Worm (Caenorhabditis elegans) whole organism, L3 larva: Measurements from ENCODE around the gene Y65A5A.1.

Source experiments
- R02D3.7 ChIP-seq: fragments of 150-350 bp; optimal IDR thresholded peaks from 2 replicates; lab custom pipeline; 2014; ENCODE audit warnings: missing biosample characterization, missing genetic modification characterization
- ZK546.5 ChIP-seq: sonication (generic microtip); optimal IDR thresholded peaks from 2 replicates; lab custom pipeline; 2017; ENCODE audit warnings: missing biosample characterization, missing genetic modification characterization
- aly-2 ChIP-seq: fragments of 150-350 bp; optimal IDR thresholded peaks from 2 replicates; lab custom pipeline; 2014; ENCODE audit warnings: missing biosample characterization, missing genetic modification characterization
- ama-1 ChIP-seq: fragments of 150-350 bp; optimal IDR thresholded peaks from 2 replicates; lab custom pipeline; 2018
- ceh-16 ChIP-seq: sonication (generic microtip); optimal IDR thresholded peaks from 2 replicates; lab custom pipeline; 2017; ENCODE audit warnings: missing biosample characterization, missing genetic modification characterization
- ceh-28 ChIP-seq: fragments of 150-350 bp; optimal IDR thresholded peaks from 2 replicates; lab custom pipeline; 2014; ENCODE audit warnings: missing biosample characterization, missing genetic modification reagents, missing genetic modification characterization
- ceh-82 ChIP-seq: fragments of 150-350 bp; optimal IDR thresholded peaks from 2 replicates; lab custom pipeline; 2014; ENCODE audit warnings: missing biosample characterization, missing genetic modification characterization
- ceh-9 ChIP-seq: sonication (generic microtip); optimal IDR thresholded peaks from 2 replicates; lab custom pipeline; 2018; ENCODE audit warnings: missing biosample characterization, missing genetic modification characterization
- daf-12 ChIP-seq: fragments of 150-350 bp; optimal IDR thresholded peaks from 2 replicates; lab custom pipeline; 2014; ENCODE audit warnings: missing biosample characterization, missing genetic modification reagents, missing genetic modification characterization
- egl-27 ChIP-seq: sonication (generic microtip); optimal IDR thresholded peaks from 4 replicates; lab custom pipeline; 2017; ENCODE audit warnings: missing biosample characterization, missing genetic modification reagents, missing genetic modification characterization
- egl-5 ChIP-seq: fragments of 150-350 bp; optimal IDR thresholded peaks from 2 replicates; lab custom pipeline; 2017; ENCODE audit warnings: missing biosample characterization, missing genetic modification reagents, missing genetic modification characterization, inconsistent platforms
- elt-1 ChIP-seq: fragments of 150-350 bp; optimal IDR thresholded peaks from 2 replicates; lab custom pipeline; 2014; ENCODE audit warnings: missing biosample characterization, missing genetic modification characterization
- elt-2 ChIP-seq: sonication (generic microtip); optimal IDR thresholded peaks from 2 replicates; lab custom pipeline; 2016; ENCODE audit warnings: missing genetic modification reagents, mild to moderate bottlenecking, missing genetic modification characterization, missing compliant biosample characterization
- elt-3 ChIP-seq, 3 experiments: fragments of 150-350 bp in 1 of 3; sonication (generic microtip) in 2 of 3; optimal IDR thresholded peaks; 2 replicates in 2 of 3; 4 replicates in 1 of 3; lab custom pipeline; 2014 to 2017; ENCODE audit warnings: missing biosample characterization in 3 of 3, missing genetic modification characterization in 3 of 3
- eor-1 ChIP-seq, 2 experiments: fragments of 150-350 bp; optimal IDR thresholded peaks; 2 replicates each; lab custom pipeline; 2014 to 2018; ENCODE audit warnings: missing biosample characterization in 2 of 2, missing genetic modification characterization in 2 of 2
- fkh-10 ChIP-seq: sonication (generic microtip); optimal IDR thresholded peaks from 2 replicates; lab custom pipeline; 2017; ENCODE audit warnings: missing biosample characterization, missing genetic modification reagents, missing genetic modification characterization
- fkh-2 ChIP-seq: fragments of 150-350 bp; optimal IDR thresholded peaks from 2 replicates; lab custom pipeline; 2014; ENCODE audit warnings: missing biosample characterization, missing genetic modification reagents, missing genetic modification characterization
- fos-1 ChIP-seq: fragments of 150-350 bp; optimal IDR thresholded peaks from 2 replicates; lab custom pipeline; 2014; ENCODE audit warnings: missing biosample characterization, missing genetic modification characterization
- hmg-11 ChIP-seq: sonication (generic microtip); optimal IDR thresholded peaks from 2 replicates; lab custom pipeline; 2016; ENCODE audit warnings: missing genetic modification characterization, missing compliant biosample characterization
- jun-1 ChIP-seq: fragments of 150-350 bp; optimal IDR thresholded peaks from 2 replicates; lab custom pipeline; 2014; ENCODE audit warnings: missing biosample characterization, missing genetic modification reagents, missing genetic modification characterization
- lin-15B ChIP-seq: fragments of 150-350 bp; optimal IDR thresholded peaks from 2 replicates; lab custom pipeline; 2014; ENCODE audit warnings: missing biosample characterization, missing genetic modification characterization
- lin-39 ChIP-seq: fragments of 150-350 bp; optimal IDR thresholded peaks from 2 replicates; lab custom pipeline; 2018; ENCODE audit warnings: missing biosample characterization, missing genetic modification reagents, missing genetic modification characterization
- lsy-12 ChIP-seq: sonication (generic microtip); optimal IDR thresholded peaks from 2 replicates; lab custom pipeline; 2016; ENCODE audit warnings: mild to moderate bottlenecking, missing genetic modification characterization, missing compliant biosample characterization
- mdl-1 ChIP-seq: fragments of 150-350 bp; optimal IDR thresholded peaks from 2 replicates; lab custom pipeline; 2014; ENCODE audit warnings: missing biosample characterization, missing genetic modification characterization
- mml-1 ChIP-seq: fragments of 150-350 bp; sonication (generic microtip); optimal IDR thresholded peaks from 3 replicates; lab custom pipeline; 2014; ENCODE audit warnings: missing biosample characterization, missing genetic modification characterization
- nfya-1 ChIP-seq: sonication (generic microtip); optimal IDR thresholded peaks from 2 replicates; lab custom pipeline; 2017; ENCODE audit warnings: missing genetic modification characterization, mild to moderate bottlenecking, missing compliant biosample characterization, antibody characterized with exemption, moderate library complexity; ENCODE audit not compliant: insufficient read depth
- nhr-11 ChIP-seq: fragments of 150-350 bp; optimal IDR thresholded peaks from 2 replicates; lab custom pipeline; 2014; ENCODE audit warnings: missing biosample characterization, missing genetic modification characterization
- nhr-12 ChIP-seq: fragments of 150-350 bp; optimal IDR thresholded peaks from 2 replicates; lab custom pipeline; 2014; ENCODE audit warnings: missing biosample characterization, missing genetic modification characterization
- nhr-23 ChIP-seq: fragments of 150-350 bp; optimal IDR thresholded peaks from 2 replicates; lab custom pipeline; 2014; ENCODE audit warnings: missing biosample characterization, missing genetic modification reagents, missing genetic modification characterization
- nhr-237 ChIP-seq: fragments of 150-350 bp; optimal IDR thresholded peaks from 2 replicates; lab custom pipeline; 2014; ENCODE audit warnings: missing biosample characterization, missing genetic modification characterization
- nhr-25 ChIP-seq: sonication (generic microtip); optimal IDR thresholded peaks from 2 replicates; lab custom pipeline; 2017; ENCODE audit warnings: missing biosample characterization, missing genetic modification characterization
- nhr-28 ChIP-seq: fragments of 150-350 bp; optimal IDR thresholded peaks from 2 replicates; lab custom pipeline; 2014; ENCODE audit warnings: missing biosample characterization, missing genetic modification characterization
- nhr-43 ChIP-seq: sonication (generic microtip); optimal IDR thresholded peaks from 2 replicates; lab custom pipeline; 2016; ENCODE audit warnings: mild to moderate bottlenecking, missing genetic modification characterization, missing compliant biosample characterization; ENCODE audit not compliant: poor library complexity, severe bottlenecking
- nhr-67 ChIP-seq: fragments of 150-350 bp; optimal IDR thresholded peaks from 2 replicates; lab custom pipeline; 2014; ENCODE audit warnings: missing biosample characterization, missing genetic modification characterization
- nhr-76 ChIP-seq: fragments of 150-350 bp; sonication (generic microtip); optimal IDR thresholded peaks from 5 replicates; lab custom pipeline; 2014; ENCODE audit warnings: missing biosample characterization, missing genetic modification characterization
- nhr-77 ChIP-seq: fragments of 150-350 bp; optimal IDR thresholded peaks from 2 replicates; lab custom pipeline; 2014; ENCODE audit warnings: missing biosample characterization, missing genetic modification characterization
- pha-4 ChIP-seq: fragments of 150-350 bp; optimal IDR thresholded peaks from 2 replicates; lab custom pipeline; 2014; ENCODE audit warnings: missing biosample characterization, missing genetic modification reagents, missing genetic modification characterization
- pqm-1 ChIP-seq: fragments of 150-350 bp; optimal IDR thresholded peaks from 2 replicates; lab custom pipeline; 2017; ENCODE audit warnings: missing biosample characterization, missing genetic modification characterization, inconsistent platforms
- sea-2 ChIP-seq: fragments of 150-350 bp; sonication (generic microtip); optimal IDR thresholded peaks from 4 replicates; lab custom pipeline; 2014; ENCODE audit warnings: missing biosample characterization, missing genetic modification reagents, missing genetic modification characterization
- skn-1 ChIP-seq: fragments of 150-350 bp; optimal IDR thresholded peaks from 2 replicates; lab custom pipeline; 2014; ENCODE audit warnings: missing biosample characterization, missing genetic modification characterization
- snpc-4 ChIP-seq: fragments of 150-350 bp; optimal IDR thresholded peaks from 2 replicates; lab custom pipeline; 2014; ENCODE audit warnings: missing biosample characterization, missing genetic modification characterization
- tbx-2 ChIP-seq: sonication (generic microtip); optimal IDR thresholded peaks from 2 replicates; lab custom pipeline; 2016; ENCODE audit warnings: mild to moderate bottlenecking, missing genetic modification characterization, missing compliant biosample characterization
- unc-39 ChIP-seq: sonication (generic microtip); optimal IDR thresholded peaks from 4 replicates; lab custom pipeline; 2017; ENCODE audit warnings: missing biosample characterization, missing genetic modification characterization
- unc-62 ChIP-seq: fragments of 150-350 bp; sonication (generic microtip); optimal IDR thresholded peaks from 4 replicates; lab custom pipeline; 2014; ENCODE audit warnings: missing biosample characterization, missing genetic modification reagents, missing genetic modification characterization
- zag-1 ChIP-seq: fragments of 150-350 bp; optimal IDR thresholded peaks from 2 replicates; lab custom pipeline; 2014; ENCODE audit warnings: missing biosample characterization, missing genetic modification characterization
- ztf-11 ChIP-seq: fragments of 150-350 bp; optimal IDR thresholded peaks from 2 replicates; lab custom pipeline; 2014; ENCODE audit warnings: missing biosample characterization, missing genetic modification characterization
- ztf-4 ChIP-seq: fragments of 150-350 bp; optimal IDR thresholded peaks from 2 replicates; lab custom pipeline; 2014; ENCODE audit warnings: missing biosample characterization, missing genetic modification characterization

Gene Y65A5A.1

DNA sequence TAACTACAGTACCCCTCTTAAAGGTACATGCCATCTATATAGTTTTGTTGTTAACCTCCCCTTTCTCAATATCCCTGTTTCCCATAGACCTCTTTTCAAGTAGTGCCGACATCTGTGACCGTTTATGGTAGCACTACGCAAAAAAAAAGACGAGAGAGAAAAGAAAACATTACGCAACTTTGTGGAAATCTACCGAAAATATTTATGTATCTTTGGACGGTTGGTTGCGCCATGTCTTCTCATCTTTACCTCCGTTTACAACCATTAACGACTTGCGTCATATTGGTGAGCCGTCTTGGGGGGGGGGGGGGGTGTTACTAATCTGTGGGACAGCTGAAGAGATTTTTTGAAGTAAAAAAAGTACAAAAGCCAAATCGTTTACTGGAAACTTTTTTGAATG lies 8.2 kb downstream of the Y65A5A.1 start:
- TF ChIP-seq nfya-1: no peak
- TF ChIP-seq nhr-11: no peak
- TF ChIP-seq daf-12 (tag; lab: Kevin White, UChicago): no peak
- no peak for TF ChIP-seq mml-1 (tag; lab: Kevin White, UChicago)
- no peak for TF ChIP-seq nhr-12 (tag; lab: Kevin White, UChicago)
- TF ChIP-seq nhr-76: no peak
- no peak for TF ChIP-seq fkh-10
- no peak for TF ChIP-seq nhr-25 (tag; lab: Kevin White, UChicago)
- TF ChIP-seq aly-2: no peak
- no peak for TF ChIP-seq elt-3 (tag; optimal IDR thresholded peaks at IDR 0.05; lab: Kevin White, UChicago)
- no peak for TF ChIP-seq elt-2 (tag; lab: Kevin White, UChicago)
- no peak for TF ChIP-seq egl-27 (tag; lab: Kevin White, UChicago)
- TF ChIP-seq skn-1 (tag; lab: Kevin White, UChicago): no peak
- TF ChIP-seq elt-1 (tag; lab: Kevin White, UChicago): no peak
- no peak for TF ChIP-seq eor-1 (tag; optimal IDR thresholded peaks at IDR 0.05; lab: Kevin White, UChicago)
- TF ChIP-seq nhr-77 (tag; lab: Kevin White, UChicago): no peak
- TF ChIP-seq R02D3.7 (tag; lab: Kevin White, UChicago): no peak
- TF ChIP-seq pqm-1: no peak
- no peak for TF ChIP-seq nhr-28 (tag; lab: Kevin White, UChicago)

DNA sequence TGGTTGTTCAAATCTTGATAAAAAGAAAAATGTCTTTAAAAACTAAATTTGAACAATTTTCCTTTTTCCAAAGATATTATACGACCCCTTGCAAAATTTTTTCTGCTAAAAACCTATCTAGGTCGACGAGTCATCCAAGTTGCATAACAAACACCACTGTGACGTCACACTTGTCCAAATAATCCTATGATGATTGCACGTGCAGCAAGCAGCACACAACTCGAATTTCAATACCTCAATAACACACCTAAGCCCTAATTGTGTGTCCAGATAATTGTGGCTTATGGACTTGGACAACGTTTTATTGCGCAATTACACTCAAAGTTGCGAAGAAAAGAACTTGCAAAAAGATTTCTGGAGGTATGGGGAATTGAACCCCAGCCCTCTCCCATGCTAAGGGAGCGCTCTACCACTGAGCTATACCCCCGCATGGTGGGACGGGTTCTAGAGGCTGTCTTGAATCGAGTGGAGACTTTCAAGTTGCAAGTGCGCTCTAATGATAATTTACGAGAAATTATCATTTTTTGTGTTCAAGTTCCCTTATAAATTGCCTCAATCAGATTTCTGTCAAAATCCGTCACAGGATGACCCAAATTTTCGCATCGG lies 10.7 kb downstream of the Y65A5A.1 start:
- TF ChIP-seq tbx-2 (tag; lab: Kevin White, UChicago) (peak; percentile 30), sea-2 (GFP tag; lab: Kevin White, UChicago) (no peak), aly-2 (no peak), ztf-4 (tag; lab: Kevin White, UChicago) (peak; percentile 18), elt-1 (tag; lab: Kevin White, UChicago) (no peak), lin-39 (tag; lab: Kevin White, UChicago) (peak; percentile 67), egl-27 (tag; lab: Kevin White, UChicago) (no peak), eor-1 (tag; optimal IDR thresholded peaks at IDR 0.05; lab: Kevin White, UChicago) (no peak), pqm-1 (peak; percentile 31), ZK546.5 (no peak), nhr-43 (tag; lab: Kevin White, UChicago) (peak; percentile 74), ceh-82 (tag; lab: Kevin White, UChicago) (no peak), nhr-76 (no peak), ztf-11 (tag; lab: Kevin White, UChicago) (no peak), ceh-16 (tag; lab: Kevin White, UChicago) (no peak), skn-1 (tag; lab: Kevin White, UChicago) (peak; percentile 4), mdl-1 (tag; lab: Kevin White, UChicago) (no peak), lin-15B (tag; lab: Kevin White, UChicago) (peak; percentile 59), egl-5 (tag; lab: Kevin White, UChicago) (peak; percentile 32), nhr-11 (no peak), nhr-23 (peak; percentile 32), hmg-11 (tag; lab: Kevin White, UChicago) (peak; percentile 60), fos-1 (tag; lab: Kevin White, UChicago) (no peak), fkh-2 (tag; lab: Kevin White, UChicago) (no peak), nhr-25 (tag; lab: Kevin White, UChicago) (peak; percentile 24), nhr-67 (tag; lab: Kevin White, UChicago) (no peak), elt-3 (tag; optimal IDR thresholded peaks at IDR 0.05; lab: Kevin White, UChicago) (peak in 1 of 3 experiments; percentile 54), nfya-1 (peak; percentile 59), pha-4 (tag; lab: Kevin White, UChicago) (peak; percentile 17), snpc-4 (tag; lab: Kevin White, UChicago) (peak; percentile 14), mml-1 (tag; lab: Kevin White, UChicago) (no peak), elt-2 (tag; lab: Kevin White, UChicago) (peak; percentile 39), nhr-12 (tag; lab: Kevin White, UChicago) (no peak), jun-1 (no peak), nhr-77 (tag; lab: Kevin White, UChicago) (no peak), ama-1 (no peak), lsy-12 (peak; percentile 33), zag-1 (tag; lab: Kevin White, UChicago) (no peak), R02D3.7 (tag; lab: Kevin White, UChicago) (no peak), ceh-28 (tag; lab: Kevin White, UChicago) (no peak), fkh-10 (no peak), unc-62 (GFP tag; lab: Kevin White, UChicago) (no peak), nhr-237 (tag; lab: Kevin White, UChicago) (no peak), nhr-28 (tag; lab: Kevin White, UChicago) (no peak), unc-39 (tag; lab: Kevin White, UChicago) (no peak), ceh-9 (tag; lab: Kevin White, UChicago) (no peak), daf-12 (tag; lab: Kevin White, UChicago) (no peak)
